Fruit fly (Drosophila melanogaster): ENCODE measurements around the gene Cyt-c-d.

Gene Cyt-c-d

DNA sequence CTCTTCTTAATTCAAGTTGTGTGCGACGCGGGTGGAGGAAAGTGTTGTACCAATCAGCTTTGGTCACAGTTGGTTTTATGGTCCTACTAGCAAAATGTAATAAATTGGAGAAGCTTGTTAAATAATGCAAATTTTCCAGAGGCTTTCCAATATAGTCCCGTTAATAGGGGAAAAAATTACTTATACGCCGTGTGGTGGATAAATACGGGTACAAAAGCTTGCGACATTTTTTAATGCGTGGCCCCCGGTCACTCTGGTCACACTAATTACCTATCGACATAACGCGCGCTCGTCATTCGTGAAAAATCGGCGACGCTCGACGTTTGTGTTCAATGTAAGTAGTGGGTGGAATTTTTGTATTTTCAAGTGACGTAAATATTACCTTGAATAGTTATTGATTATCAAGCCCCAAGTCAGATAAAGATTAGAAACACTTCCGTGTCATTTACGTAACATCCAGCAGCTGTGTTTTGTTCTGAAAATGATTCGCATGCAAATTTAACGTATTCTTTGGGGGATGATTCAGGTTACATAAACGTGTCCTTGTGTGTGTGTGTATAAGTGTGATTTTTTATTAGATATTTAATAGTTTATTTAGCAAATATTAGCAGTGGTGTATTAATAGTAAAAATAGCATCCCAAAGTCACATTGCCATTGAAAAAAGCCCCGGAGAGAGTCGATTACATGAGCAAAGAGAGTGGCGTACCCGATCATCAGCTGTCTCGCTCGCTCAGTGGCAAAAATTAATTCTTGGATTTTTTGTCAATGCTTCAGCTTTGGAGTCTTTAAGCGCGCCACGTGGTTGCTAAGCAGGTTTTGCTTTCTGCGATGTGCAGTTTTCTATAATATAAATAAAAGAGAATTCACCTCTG lies 4.2 kb downstream of the Cyt-c-d start, which contains the start of gene Cyt-c-p (continued):
- TF ChIP-seq Sox14 (GFP tag; optimal IDR thresholded peaks at IDR 0.05) = peak; percentile 17
- TF ChIP-seq vri (GFP tag; optimal IDR thresholded peaks at IDR 0.05) = peak; percentile 75
- no peak for TF ChIP-seq CG4318 (GFP tag; optimal IDR thresholded peaks at IDR 0.05)

DNA sequence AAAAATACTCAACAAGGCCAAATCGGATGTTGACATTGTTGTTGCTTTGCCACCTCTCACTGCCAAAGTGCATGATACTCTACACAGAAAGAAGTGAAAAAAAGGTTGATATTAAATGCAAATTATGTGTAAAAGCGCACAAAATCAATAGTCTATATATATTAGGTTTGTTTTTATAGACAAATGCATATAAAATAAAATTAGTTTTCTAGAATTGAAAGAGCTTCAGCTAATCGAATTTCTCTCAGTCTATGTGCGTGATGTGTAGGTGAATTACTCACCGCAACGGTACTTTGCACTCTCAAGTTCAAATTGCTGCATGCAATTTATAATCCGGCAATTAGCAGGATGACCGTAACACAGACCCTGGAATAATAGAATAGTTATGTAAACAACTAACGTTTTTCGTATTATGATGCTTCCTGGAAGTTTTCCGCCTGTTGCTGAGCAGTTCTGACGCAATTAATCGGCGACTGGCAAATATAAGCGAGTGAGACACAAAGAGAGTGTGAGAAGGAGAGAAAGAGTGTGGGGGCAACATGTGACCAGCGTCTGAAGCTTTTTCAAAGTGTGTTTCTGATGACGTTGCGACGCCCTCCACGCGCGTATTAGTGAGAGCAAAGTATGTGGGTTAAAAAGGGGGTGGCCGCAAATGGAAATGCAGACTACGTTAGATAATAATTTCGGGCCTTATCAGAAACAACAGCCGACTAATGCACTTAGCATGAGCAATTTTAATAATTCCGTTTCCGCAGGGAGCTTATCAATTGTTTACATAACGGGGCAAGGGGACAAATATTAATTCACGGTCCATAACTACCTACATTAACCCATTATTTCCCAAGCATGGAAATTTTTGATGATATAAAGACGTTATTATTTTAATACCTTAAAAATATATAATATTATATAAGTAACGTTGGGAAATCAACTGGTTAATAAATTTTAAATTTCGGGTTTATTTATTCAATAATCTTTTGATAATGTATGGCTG lies 5.3 kb downstream of the Cyt-c-d start:
- TF ChIP-seq Sox14 (GFP tag; optimal IDR thresholded peaks at IDR 0.05) (peak; percentile 93), CG1621 (tag; optimal IDR thresholded peaks at IDR 0.05) (peak; percentile 87), fd85E (GFP tag; optimal IDR thresholded peaks at IDR 0.05) (peak; percentile 84), CG10669 (GFP tag; optimal IDR thresholded peaks at IDR 0.05) (peak; percentile 95), pdm3 (GFP tag; optimal IDR thresholded peaks at IDR 0.05) (peak; percentile 96), dac (GFP tag; optimal IDR thresholded peaks at IDR 0.05) (peak; percentile 71), OdsH (GFP tag; optimal IDR thresholded peaks at IDR 0.05) (peak; percentile 97), CG7368 (GFP tag; optimal IDR thresholded peaks at IDR 0.05) (peak; percentile 96), CG4318 (GFP tag; optimal IDR thresholded peaks at IDR 0.05) (no peak), net (GFP tag; optimal IDR thresholded peaks at IDR 0.05) (peak; percentile 97), eg (GFP tag; IDR thresholded peaks at IDR 0.05) (peak; percentile 97), topi (GFP tag; optimal IDR thresholded peaks at IDR 0.05) (peak; percentile 98), Ets21C (GFP tag; optimal IDR thresholded peaks at IDR 0.05) (peak; percentile 92), svp (GFP tag) (peak; percentile 99), Smox (GFP tag; optimal IDR thresholded peaks at IDR 0.05) (peak; percentile 96), CG11294 (GFP tag; IDR thresholded peaks at IDR 0.05) (peak; percentile 94), Eip78C (GFP tag) (peak; percentile 99), CG6854 (GFP tag; optimal IDR thresholded peaks at IDR 0.05) (peak; percentile 85), Blimp-1 (GFP tag; optimal IDR thresholded peaks at IDR 0.05) (peak; percentile 90), esn (GFP tag; optimal IDR thresholded peaks at IDR 0.05) (peak; percentile 98), CG11902 (GFP tag; optimal IDR thresholded peaks at IDR 0.05) (peak; percentile 94), CG8119 (GFP tag; IDR thresholded peaks at IDR 0.05) (peak; percentile 97), ss (GFP tag; optimal IDR thresholded peaks at IDR 0.05) (peak; percentile 95 to 96), CG6808 (GFP tag; optimal IDR thresholded peaks at IDR 0.05) (peak; percentile 91), fd59A (GFP tag; optimal IDR thresholded peaks at IDR 0.05) (peak; percentile 89), Gug (GFP tag; IDR thresholded peaks at IDR 0.05) (peak; percentile 97), Sox102F (GFP tag; optimal IDR thresholded peaks at IDR 0.05) (peak; percentile 96), CG15336 (GFP tag; IDR thresholded peaks at IDR 0.05) (peak; percentile 97), Eip75B (GFP tag; optimal IDR thresholded peaks at IDR 0.05) (peak; percentile 97), CG34406 (GFP tag; optimal IDR thresholded peaks at IDR 0.05) (peak; percentile 97), CG6276 (GFP tag; optimal IDR thresholded peaks at IDR 0.05) (peak; percentile 86), CG9139 (GFP tag; optimal IDR thresholded peaks at IDR 0.05) (peak; percentile 91), CG6792 (GFP tag; optimal IDR thresholded peaks at IDR 0.05) (peak; percentile 94), CG16779 (tag; optimal IDR thresholded peaks at IDR 0.05) (peak; percentile 82), CG3032 (tag; optimal IDR thresholded peaks at IDR 0.05) (peak; percentile 94), CG8632 (GFP tag; optimal IDR thresholded peaks at IDR 0.05) (peak; percentile 95), CG6163 (GFP tag; IDR thresholded peaks at IDR 0.05) (peak; percentile 97), CG11762 (GFP tag; optimal IDR thresholded peaks at IDR 0.05; ENCODE audit: insufficient read depth) (peak; percentile 97), CG8319 (GFP tag; optimal IDR thresholded peaks at IDR 0.05) (peak; percentile 96), cyc (GFP tag; optimal IDR thresholded peaks at IDR 0.05) (peak; percentile 96), Hr39 (GFP tag; optimal IDR thresholded peaks at IDR 0.05) (peak; percentile 95), vri (GFP tag; optimal IDR thresholded peaks at IDR 0.05) (peak; percentile 98), achi (GFP tag; optimal IDR thresholded peaks at IDR 0.05) (peak; percentile 97), spab (GFP tag; optimal IDR thresholded peaks at IDR 0.05) (peak; percentile 92), Lpt (GFP tag; optimal IDR thresholded peaks at IDR 0.05) (peak; percentile 94)
